Fruit fly (Drosophila melanogaster): ENCODE measurements around the gene mus304.

Gene mus304

DNA sequence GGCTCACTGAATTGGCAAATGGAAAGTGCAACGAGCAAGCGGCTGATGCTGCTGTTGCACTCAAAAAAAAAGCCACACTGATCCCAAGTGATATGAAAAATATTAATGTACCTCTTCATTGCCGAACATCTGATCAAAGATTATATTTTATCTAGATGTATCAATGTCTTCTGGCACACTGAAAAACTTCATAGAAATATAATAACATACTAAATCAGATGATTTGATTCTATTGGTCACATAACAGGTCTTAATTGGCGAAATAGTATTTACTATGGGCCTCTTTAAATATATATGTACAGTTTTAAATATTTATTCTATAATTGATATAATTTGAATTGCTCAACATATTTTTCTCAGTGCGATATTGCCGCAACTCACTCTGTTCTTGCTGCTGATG is 12.9 kb upstream of the mus304 start:
- no peak for TF ChIP-seq psq (optimal IDR thresholded peaks at IDR 0.05)

DNA sequence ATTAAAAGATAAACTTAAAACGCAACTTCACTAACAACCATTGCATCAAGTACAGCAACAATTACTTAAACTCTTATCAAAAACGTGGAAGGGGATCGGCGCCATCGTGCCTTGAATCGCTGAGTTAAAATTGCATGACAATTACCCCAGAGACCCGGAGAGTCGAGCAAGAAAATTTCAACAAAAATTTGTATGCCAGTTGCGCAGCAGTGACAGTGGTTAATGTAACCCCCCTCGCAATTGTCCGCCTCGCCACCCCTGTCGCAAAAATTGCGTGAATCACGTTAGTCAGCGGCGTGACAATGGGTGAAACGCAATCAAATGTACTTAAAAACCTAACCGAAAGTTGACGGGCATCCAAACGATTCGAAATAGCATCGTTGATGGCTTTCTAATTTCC is 9.9 kb upstream of the mus304 start:
- no peak for TF ChIP-seq Dll (optimal IDR thresholded peaks at IDR 0.05)

DNA sequence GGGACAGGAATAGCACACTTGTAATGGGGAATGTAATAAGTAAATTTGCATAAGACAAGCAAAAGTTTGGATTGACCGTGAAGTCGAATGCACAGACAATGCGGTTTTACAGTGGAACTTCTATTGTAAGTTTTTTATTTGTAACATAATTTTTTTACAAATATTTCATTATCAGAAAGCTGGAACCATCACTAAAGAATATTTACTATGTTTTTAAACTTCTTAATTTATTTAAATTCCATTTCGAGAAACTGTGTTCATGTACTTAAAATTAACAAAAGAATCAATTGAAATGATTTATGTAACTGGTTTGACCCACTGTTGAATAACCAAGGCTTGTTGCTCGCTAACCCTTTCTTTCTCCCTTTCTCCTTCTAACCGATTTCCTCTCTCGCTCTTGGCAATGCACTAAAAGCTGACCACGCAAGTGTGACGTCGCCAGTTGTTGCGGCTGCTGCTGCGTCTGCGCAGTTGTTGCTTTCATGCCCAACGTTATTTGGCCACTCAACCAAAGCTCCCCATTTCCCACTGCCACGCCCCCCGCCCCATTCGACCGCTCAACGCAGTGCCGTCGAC is 8.1 kb upstream of the mus304 start:
- TF ChIP-seq CG8478 (optimal IDR thresholded peaks at IDR 0.05), result no peak
- no peak for TF ChIP-seq EcR (GFP tag; optimal IDR thresholded peaks at IDR 0.05)
- no peak for TF ChIP-seq usp (GFP tag; optimal IDR thresholded peaks at IDR 0.05)
- no peak for TF ChIP-seq Dll (optimal IDR thresholded peaks at IDR 0.05)
- no peak for TF ChIP-seq pan (optimal IDR thresholded peaks at IDR 0.05)
- no peak for TF ChIP-seq psq (optimal IDR thresholded peaks at IDR 0.05)

DNA sequence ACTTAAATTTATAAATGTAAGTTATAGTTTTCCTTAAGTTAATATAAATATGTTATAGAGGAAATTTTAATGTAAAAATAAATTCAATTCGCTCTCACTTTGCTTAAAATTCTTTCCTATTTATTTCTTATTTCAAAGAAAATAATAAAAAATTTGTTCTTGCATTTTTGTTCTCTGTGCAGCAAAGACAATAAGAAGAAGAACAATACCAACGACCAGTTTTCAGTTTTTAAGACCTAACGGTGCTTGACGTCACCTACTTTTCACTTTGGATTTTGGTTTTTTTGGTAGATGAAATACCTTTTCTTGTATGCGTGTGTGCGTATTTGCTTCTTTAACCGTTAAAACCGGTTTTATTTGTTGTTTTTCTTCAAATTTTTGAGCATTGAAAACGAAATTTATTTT is 7.5 kb upstream of the mus304 start:
- TF ChIP-seq CG8478 (optimal IDR thresholded peaks at IDR 0.05) (no peak), usp (GFP tag; optimal IDR thresholded peaks at IDR 0.05) (no peak), psq (optimal IDR thresholded peaks at IDR 0.05) (no peak), Dll (optimal IDR thresholded peaks at IDR 0.05) (no peak)

DNA sequence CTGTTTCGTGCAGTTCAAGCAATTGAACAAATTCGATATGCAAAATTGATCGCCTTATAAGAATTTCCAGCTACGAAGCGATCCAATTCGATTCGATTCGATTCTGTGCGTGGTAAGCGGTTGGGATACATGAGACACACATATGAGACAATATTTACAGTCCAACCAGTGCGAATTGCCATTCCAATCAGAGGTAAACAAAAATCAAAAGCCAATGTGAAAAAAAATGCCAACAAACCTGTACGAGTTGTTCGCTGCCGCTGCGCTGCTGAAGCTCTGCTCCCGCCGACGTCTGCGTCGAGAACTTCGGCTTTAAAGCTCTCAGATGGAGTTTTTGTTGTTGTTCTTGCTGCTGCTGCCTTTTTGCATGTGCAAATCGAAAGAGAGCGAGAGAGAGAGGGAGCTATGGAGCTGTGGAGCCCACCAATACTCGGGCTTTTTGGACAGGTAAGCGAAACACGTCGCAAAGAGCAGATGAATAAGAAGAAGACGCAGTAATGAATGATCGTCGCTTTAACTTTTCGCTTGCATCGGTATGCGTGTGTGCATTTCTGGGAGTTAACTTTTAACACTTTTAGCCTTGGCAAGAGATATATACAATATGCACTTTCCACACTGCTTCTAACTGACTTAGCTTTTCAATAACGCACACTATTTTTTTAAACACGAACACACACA is 4.1 kb upstream of the mus304 start:
- TF ChIP-seq pan (optimal IDR thresholded peaks at IDR 0.05) (no peak), psq (optimal IDR thresholded peaks at IDR 0.05) (no peak), usp (GFP tag; optimal IDR thresholded peaks at IDR 0.05) (no peak), EcR (GFP tag; optimal IDR thresholded peaks at IDR 0.05) (no peak), CG8478 (optimal IDR thresholded peaks at IDR 0.05) (no peak), Dll (optimal IDR thresholded peaks at IDR 0.05) (no peak)

DNA sequence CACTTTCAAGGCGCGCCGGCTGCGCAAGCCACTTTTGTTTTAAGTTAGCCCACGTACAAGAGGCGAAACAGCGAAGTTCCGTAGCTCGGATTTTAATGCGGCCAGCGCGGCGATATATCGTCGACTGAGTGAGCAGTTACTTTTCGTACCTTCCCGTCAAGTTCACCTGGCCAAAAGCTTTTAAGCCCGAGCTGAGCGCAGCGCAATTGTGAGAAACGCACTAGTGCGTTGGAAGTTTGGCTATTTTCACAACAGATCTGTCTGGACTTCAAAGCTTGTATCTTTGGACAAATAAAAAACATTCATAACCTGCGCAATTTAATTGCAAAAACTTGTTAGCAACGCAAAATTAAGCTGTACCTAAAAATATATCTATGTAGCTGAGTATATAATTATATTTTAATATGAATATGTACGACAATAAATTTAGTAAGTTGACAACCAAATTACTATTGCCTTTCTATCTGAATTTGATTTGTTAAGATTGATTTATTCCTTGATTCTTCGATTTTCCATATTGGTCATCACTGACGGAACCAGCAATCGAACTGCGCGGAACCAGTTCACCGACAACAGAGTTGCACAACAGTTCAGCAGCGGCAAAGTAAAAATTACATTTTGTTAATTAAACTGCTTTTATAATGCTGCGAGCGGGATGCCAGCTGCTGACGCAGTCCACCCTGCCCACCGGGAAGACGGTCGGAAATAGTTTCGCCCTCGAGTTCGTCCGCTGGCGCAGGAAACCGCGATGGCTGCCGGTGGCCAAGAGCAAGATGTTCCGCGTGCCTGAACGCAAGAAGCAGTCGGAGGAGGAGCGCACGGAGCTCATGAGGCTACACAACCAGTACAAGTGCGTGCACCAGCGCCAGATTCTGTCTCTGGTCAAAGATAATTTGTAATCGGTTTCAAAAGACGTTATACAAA is 3.3 kb upstream of the mus304 start, which contains the start of the genes CG13698 and mRpS26:
Gene CG13698, minus strand, starts transcription at position 129 of the 924 bp plus-strand sequence.
Gene mRpS26, plus strand, starts transcription at position 559 of the 924 bp plus-strand sequence.
- no peak for TF ChIP-seq usp (GFP tag; optimal IDR thresholded peaks at IDR 0.05)

DNA sequence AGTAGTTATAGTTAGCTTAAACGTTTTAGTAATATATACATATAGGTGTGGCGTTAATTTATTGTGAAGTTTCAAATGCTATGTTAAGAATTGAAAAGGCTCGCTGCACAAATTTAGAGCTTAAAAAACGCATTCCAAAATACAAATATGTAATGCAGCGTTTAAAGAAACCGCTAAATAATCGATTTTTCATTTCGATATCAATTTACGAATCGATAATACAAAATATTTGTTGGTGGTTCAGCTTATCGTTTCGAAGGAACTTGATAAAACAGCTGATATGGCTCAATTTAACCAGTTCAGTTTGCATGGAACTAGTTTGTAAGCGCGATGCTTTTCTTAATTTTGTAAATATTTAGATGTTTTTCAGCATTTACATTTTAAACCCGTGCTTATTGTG is 3.1 kb downstream of the mus304 start, which contains the start of the genes CG32195 and CG7341:
Gene CG32195, plus strand, starts transcription at position 291 of the 400 bp plus-strand sequence.
Gene CG7341, plus strand, starts transcription at position 291 of the 400 bp plus-strand sequence.
- TF ChIP-seq psq (optimal IDR thresholded peaks at IDR 0.05) (no peak), EcR (GFP tag; optimal IDR thresholded peaks at IDR 0.05) (no peak), CG8478 (optimal IDR thresholded peaks at IDR 0.05) (no peak), pan (optimal IDR thresholded peaks at IDR 0.05) (no peak), Dll (optimal IDR thresholded peaks at IDR 0.05) (no peak), usp (GFP tag; optimal IDR thresholded peaks at IDR 0.05) (no peak)

DNA sequence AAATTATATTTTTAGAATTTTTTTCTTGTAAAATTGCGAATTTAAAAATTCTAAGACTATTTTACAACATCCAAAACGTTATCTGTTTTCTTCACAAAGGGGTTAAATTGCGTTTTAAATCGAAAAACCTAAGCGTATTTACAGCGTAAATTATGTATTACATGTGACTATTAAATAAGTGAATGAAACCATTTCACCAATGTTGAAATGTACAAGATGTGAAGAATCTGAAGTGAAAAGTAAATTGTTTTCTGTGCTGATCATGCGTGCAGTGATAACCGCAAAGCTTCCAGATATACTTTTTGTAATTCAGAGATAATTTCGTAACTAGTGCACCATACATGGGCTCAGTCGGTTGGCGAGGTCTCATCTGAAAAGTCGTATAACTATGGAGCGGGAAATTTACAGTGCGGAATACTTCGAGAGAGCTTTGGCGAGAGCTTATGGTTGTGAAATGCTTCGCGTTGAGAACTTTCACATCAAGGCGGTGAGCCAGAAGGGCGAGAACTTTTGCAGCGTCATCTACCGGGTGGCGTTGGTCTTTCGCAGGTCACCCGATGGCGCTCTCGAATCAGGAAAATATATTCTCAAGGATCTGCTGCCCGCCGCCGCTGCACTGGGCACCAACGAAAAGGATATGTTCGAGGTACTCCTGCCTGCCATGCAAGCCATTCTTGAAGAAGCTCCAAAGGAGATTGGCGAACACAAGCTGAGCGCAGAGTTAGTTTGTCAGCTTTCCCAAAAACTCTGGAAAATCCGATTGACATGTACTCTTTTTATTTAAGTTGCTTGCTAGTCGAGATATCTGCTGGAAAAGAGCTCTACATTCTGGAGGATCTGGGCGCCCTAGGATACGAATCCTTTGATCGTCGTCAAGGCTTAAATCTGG is 4.7 kb downstream of the mus304 start:
- no peak for TF ChIP-seq EcR (GFP tag; optimal IDR thresholded peaks at IDR 0.05)
- no peak for TF ChIP-seq Dll (optimal IDR thresholded peaks at IDR 0.05)
- no peak for TF ChIP-seq psq (optimal IDR thresholded peaks at IDR 0.05)
- no peak for TF ChIP-seq usp (GFP tag; optimal IDR thresholded peaks at IDR 0.05)
- no peak for TF ChIP-seq CG8478 (optimal IDR thresholded peaks at IDR 0.05)
- TF ChIP-seq pan (optimal IDR thresholded peaks at IDR 0.05), result no peak

DNA sequence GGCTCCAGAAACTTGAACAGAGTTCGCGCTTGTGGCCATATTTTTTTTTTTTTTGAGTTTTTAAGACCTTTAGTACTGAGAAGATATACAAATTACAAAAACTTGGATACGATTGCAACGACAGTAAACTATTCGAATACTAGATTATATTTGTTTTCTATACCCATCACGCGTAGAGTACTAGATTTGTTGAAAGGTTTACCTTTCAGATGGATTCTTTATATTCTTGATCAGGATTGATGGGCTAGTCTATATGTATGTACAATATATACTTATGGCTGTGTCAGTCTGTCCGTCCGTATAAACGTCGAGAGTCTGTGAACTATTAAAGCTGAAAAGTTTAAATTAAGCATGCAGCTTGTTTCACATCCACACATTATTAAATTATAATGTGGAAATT is 12.3 kb downstream of the mus304 start, which contains the start of gene CG42853:
Gene CG42853, minus strand, starts transcription at position 101 of the 400 bp plus-strand sequence.
- TF ChIP-seq Dll (optimal IDR thresholded peaks at IDR 0.05) (no peak), EcR (GFP tag; optimal IDR thresholded peaks at IDR 0.05) (no peak), pan (optimal IDR thresholded peaks at IDR 0.05) (no peak), psq (optimal IDR thresholded peaks at IDR 0.05) (no peak), usp (GFP tag; optimal IDR thresholded peaks at IDR 0.05) (no peak), CG8478 (optimal IDR thresholded peaks at IDR 0.05) (no peak)

DNA sequence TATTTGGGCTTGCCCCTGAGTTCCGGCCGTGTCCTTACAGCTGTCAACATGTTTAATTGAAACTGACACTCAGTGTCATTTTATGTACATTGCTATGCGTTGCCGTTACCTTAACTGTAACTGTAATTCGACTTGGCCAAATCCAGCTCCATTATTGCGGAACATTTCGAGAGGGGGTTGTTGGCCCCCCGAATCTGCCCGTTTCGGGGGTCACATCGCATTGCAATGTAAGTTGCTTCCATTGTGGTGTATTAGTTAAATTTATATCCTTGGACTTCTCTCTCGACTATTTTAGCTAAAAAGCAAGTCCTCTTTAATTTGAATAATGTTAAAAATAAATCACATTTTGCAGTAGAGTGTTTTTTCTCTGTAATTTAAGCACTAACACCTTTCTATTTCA is 14.5 kb downstream of the mus304 start:
- no peak for TF ChIP-seq CG8478 (optimal IDR thresholded peaks at IDR 0.05)
- no peak for TF ChIP-seq psq (optimal IDR thresholded peaks at IDR 0.05)
- no peak for TF ChIP-seq EcR (GFP tag; optimal IDR thresholded peaks at IDR 0.05)
- no peak for TF ChIP-seq usp (GFP tag; optimal IDR thresholded peaks at IDR 0.05)
- TF ChIP-seq Dll (optimal IDR thresholded peaks at IDR 0.05), result no peak
- TF ChIP-seq pan (optimal IDR thresholded peaks at IDR 0.05), result no peak

DNA sequence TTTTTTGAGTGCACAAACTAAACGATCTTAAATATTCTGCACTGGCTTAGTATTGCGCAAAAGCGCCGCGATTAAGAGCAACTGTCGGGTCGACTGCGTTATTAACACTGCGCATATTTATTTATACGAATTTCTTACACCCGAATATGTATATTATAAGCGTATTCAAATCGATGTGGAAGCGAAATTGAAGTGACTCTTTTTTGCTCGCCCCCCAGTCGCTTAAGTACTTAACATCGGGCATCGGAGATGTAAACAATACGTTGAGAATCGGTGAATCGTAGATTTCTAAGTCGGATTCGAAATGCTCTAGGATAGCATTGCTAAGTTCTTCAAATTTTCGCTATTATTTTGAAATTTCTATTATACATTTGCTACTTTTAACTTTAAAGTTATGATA is 23.0 kb downstream of the mus304 start, which contains the start of gene Cyp312a1:
Gene Cyp312a1, minus strand, starts transcription at position 101 of the 400 bp plus-strand sequence.
- no peak for TF ChIP-seq pan (optimal IDR thresholded peaks at IDR 0.05)
- TF ChIP-seq EcR (GFP tag; optimal IDR thresholded peaks at IDR 0.05), result no peak
- no peak for TF ChIP-seq Dll (optimal IDR thresholded peaks at IDR 0.05)
- TF ChIP-seq usp (GFP tag; optimal IDR thresholded peaks at IDR 0.05), result no peak
